Worm (Caenorhabditis elegans): ENCODE measurements around the gene Y57G11C.31.

DNA sequence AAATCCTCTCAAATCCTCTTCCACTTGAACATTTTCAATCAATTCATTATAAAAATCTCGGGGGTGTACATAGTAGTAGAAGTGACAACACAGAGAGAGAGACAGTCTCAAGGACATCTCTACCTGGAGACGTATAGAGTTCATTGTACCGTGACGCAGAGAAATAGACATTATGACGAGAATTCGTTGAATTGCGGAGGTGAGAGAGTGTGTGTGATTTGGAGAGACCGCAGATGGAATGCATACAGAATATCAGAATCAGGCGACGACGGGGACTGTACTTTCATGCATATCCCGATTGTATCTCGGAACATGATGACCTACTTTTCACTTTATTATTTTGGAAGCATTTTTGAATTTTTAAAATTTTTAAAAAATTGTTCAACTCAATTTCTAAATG lies 1.4 kb upstream of the Y57G11C.31 start:
- TF ChIP-seq T22C8.4 (GFP tag; IDR thresholded peaks at IDR 0.05) (no peak), tab-1 (GFP tag; IDR thresholded peaks at IDR 0.05) (no peak), cog-1 (tag; optimal IDR thresholded peaks at IDR 0.05) (peak; percentile 8), ztf-23 (GFP tag; IDR thresholded peaks at IDR 0.05) (no peak), flt-1 (GFP tag; IDR thresholded peaks at IDR 0.05) (no peak), med-1 (GFP tag; optimal IDR thresholded peaks at IDR 0.05; ENCODE audit: insufficient read depth) (no peak), ref-1 (GFP tag; conservative IDR thresholded peaks at IDR 0.05) (no peak)

All from whole organism, midembryonic.